Fruit fly (Drosophila melanogaster) whole organism, larva: ENCODE measurements around the gene Ptp10D.

ENCODE experiments used
- noc ChIP-seq: fragments of 200-800 bp; sonication (Bioruptor generic); optimal IDR thresholded peaks from 3 replicates; lab custom pipeline; 2019; ENCODE audit warnings: missing biosample characterization, mild to moderate bottlenecking, missing genetic modification characterization, moderate library complexity

Gene Ptp10D

dm6 chrX:11704929-11705612, 83.3 kb downstream of the Ptp10D start, which contains the start of gene CG2444:
Gene CG2444 (minus strand): TSS chrX:11705300.
- no peak for TF ChIP-seq noc (tag; lab: Kevin White, UChicago)

dm6 chrX:11709799-11710720, 88.2 kb downstream of the Ptp10D start, which contains the start of gene FucT6:
Gene FucT6 (minus strand): TSS chrX:11709951.
- TF ChIP-seq noc (tag; lab: Kevin White, UChicago): no peak

dm6 chrX:11713808-11714528, 92.2 kb downstream of the Ptp10D start:
- TF ChIP-seq noc (tag; lab: Kevin White, UChicago): peak; percentile 2

- TF ChIP-seq noc (tag; lab: Kevin White, UChicago): peak; percentile 29
These were observed 92.9 kb downstream of the Ptp10D start for dm6 chrX:11714529-11715262.

dm6 chrX:11715263-11715659, 93.4 kb downstream of the Ptp10D start, which contains the start of gene Amun:
Gene Amun (minus strand): TSS chrX:11715565.
- TF ChIP-seq noc (tag; lab: Kevin White, UChicago): no peak

dm6 chrX:11715937-11716730, 94.3 kb downstream of the Ptp10D start:
- TF ChIP-seq noc (tag; lab: Kevin White, UChicago): peak; percentile 91

- no peak for TF ChIP-seq noc (tag; lab: Kevin White, UChicago)
These were observed 95.0 kb downstream of the Ptp10D start, which contains the start of gene prtp for dm6 chrX:11716731-11717326. Gene prtp (plus strand): TSS chrX:11716756.

dm6 chrX:11717892-11718291, 96.1 kb downstream of the Ptp10D start:
- TF ChIP-seq noc (tag; lab: Kevin White, UChicago): peak; percentile 43

dm6 chrX:11720138-11720537, 98.3 kb downstream of the Ptp10D start, which contains the start of gene Tango10:
Gene Tango10 (plus strand): TSS chrX:11720245.
- peak; percentile 61 for TF ChIP-seq noc (tag; lab: Kevin White, UChicago)

dm6 chrX:11723946-11724345, 102.1 kb downstream of the Ptp10D start, which contains the start of gene CG15221:
Gene CG15221 (plus strand): TSS chrX:11724246.
- no peak for TF ChIP-seq noc (tag; lab: Kevin White, UChicago)
